Fruit fly (Drosophila melanogaster): Measurements from ENCODE around the gene AIF.

The AIF gene

dm6 chr2L:2151544-2152290, at the start of gene AIF:
TSS of gene AIF (plus strand) at chr2L:2151754.
- TF ChIP-seq noc (tag; optimal IDR thresholded peaks at IDR 0.05) = no peak

dm6 chr2L:2109746-2110145, 41.8 kb upstream of the AIF start, which contains the start of gene dpr3:
TSS of gene dpr3 (minus strand) at chr2L:2109878.
- TF ChIP-seq noc (tag; optimal IDR thresholded peaks at IDR 0.05) = no peak

- TF ChIP-seq noc (tag; optimal IDR thresholded peaks at IDR 0.05) = no peak
These were observed 41.1 kb upstream of the AIF start for dm6 chr2L:2110350-2110888.

- TF ChIP-seq noc (tag; optimal IDR thresholded peaks at IDR 0.05) = no peak
These were observed 22.4 kb upstream of the AIF start, which contains the start of gene CG4259 for dm6 chr2L:2129137-2129536. TSS of gene CG4259 (minus strand) at chr2L:2129237.

- TF ChIP-seq noc (tag; optimal IDR thresholded peaks at IDR 0.05) = peak; percentile 99
These were observed 21.2 kb upstream of the AIF start, which contains the start of gene Glyp for dm6 chr2L:2130157-2130987. TSS of gene Glyp (plus strand) at chr2L:2130813.

- no peak for TF ChIP-seq noc (tag; optimal IDR thresholded peaks at IDR 0.05)
These were observed 20.0 kb upstream of the AIF start for dm6 chr2L:2131449-2132109.

- TF ChIP-seq noc (tag; optimal IDR thresholded peaks at IDR 0.05) = no peak
These were observed 19.3 kb upstream of the AIF start for dm6 chr2L:2132215-2132614.

dm6 chr2L:2133009-2133408, 18.5 kb upstream of the AIF start:
- TF ChIP-seq noc (tag; optimal IDR thresholded peaks at IDR 0.05) = peak; percentile 35

dm6 chr2L:2144725-2145656, 6.6 kb upstream of the AIF start, which contains the start of gene tho2:
TSS of gene tho2 (minus strand) at chr2L:2145187.
- no peak for TF ChIP-seq noc (tag; optimal IDR thresholded peaks at IDR 0.05)

- no peak for TF ChIP-seq noc (tag; optimal IDR thresholded peaks at IDR 0.05)
These were observed 4.3 kb upstream of the AIF start, which contains the start of the genes CG11723 and Tbcd for dm6 chr2L:2147208-2147607. TSS of gene CG11723 (minus strand) at chr2L:2147275. TSS of gene Tbcd (plus strand) at chr2L:2147518.

- TF ChIP-seq noc (tag; optimal IDR thresholded peaks at IDR 0.05) = no peak
These were observed 3.9 kb downstream of the AIF start, which contains the start of gene CG15382 for dm6 chr2L:2155453-2155852. TSS of gene CG15382 (plus strand) at chr2L:2155753.

- peak; percentile 24 for TF ChIP-seq noc (tag; optimal IDR thresholded peaks at IDR 0.05)
These were observed 10.0 kb downstream of the AIF start for dm6 chr2L:2161244-2162243.

dm6 chr2L:2162281-2162680, 10.7 kb downstream of the AIF start:
- no peak for TF ChIP-seq noc (tag; optimal IDR thresholded peaks at IDR 0.05)

Data from whole organism, larva.